Fruit fly (Drosophila melanogaster) whole organism: ENCODE measurements around the gene CG10681.

Experiments
- CG8478 ChIP-seq: fragments of >200 bp; optimal IDR thresholded peaks from 2 replicates; lab custom pipeline; 2018; ENCODE audit warnings: inconsistent platforms
- Dll ChIP-seq: fragments of >200 bp; optimal IDR thresholded peaks from 2 replicates; lab custom pipeline; 2017
- EcR ChIP-seq, 2 experiments: fragments of >200 bp; optimal IDR thresholded peaks; 2 replicates each; lab custom pipeline; 2017; ENCODE audit warnings: missing biosample characterization in 2 of 2, missing genetic modification characterization in 2 of 2, missing genetic modification reagents in 2 of 2
- pan ChIP-seq: fragments of >200 bp; optimal IDR thresholded peaks from 2 replicates; lab custom pipeline; 2017
- psq ChIP-seq: fragments of >200 bp; optimal IDR thresholded peaks from 2 replicates; lab custom pipeline; 2017
- usp ChIP-seq: fragments of >200 bp; optimal IDR thresholded peaks from 2 replicates; lab custom pipeline; 2017; ENCODE audit warnings: missing biosample characterization, missing genetic modification characterization, mixed read lengths

Gene CG10681

DNA sequence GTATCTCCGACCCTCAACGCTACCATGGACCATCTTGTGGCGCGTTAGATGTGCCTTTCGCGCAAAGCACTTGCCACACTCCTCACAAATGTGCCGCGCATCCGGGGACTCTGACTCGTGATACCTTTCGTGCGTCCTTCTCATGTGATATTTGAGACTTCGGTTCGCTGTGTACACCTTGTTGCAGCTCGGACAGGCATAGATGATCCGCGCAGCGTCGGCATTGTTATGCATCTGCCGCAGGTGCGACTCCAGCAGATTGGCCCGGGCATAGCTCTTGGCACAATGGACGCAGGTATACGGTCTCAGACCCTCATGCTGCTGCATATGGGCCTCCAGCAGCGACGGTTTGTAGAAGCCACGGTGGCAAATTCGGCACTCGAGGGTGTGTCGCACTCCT lies 4.7 kb downstream of the CG10681 start:
- no peak for TF ChIP-seq Dll (lab: Kevin White, UChicago)

DNA sequence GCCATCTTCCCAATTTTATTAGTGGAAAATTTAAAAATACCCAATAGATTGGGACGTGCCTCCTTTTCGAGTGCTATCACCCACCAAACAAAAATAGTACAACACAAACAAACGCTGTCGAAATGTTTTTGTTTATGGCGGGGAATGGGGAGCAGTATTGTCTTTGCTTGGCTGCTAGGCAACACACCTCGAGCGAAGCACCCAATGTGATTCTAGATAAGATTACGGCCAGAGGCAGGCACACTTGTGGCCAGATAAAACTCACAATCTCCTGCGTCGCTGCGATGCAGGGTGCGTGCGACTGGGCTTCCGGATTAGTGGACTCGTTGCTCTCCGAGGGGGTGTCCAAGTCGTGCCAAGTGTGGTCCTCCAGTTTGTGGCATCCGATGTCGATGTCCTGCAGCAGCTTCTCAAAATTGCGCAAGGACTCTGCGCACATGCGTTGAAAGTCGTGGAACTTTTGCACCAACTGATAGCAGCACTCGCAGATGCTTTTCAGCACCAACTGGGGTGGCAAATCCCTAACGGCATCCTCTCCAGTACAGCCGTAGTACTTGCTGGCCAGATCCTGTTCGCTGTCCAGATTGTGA lies 5.7 kb downstream of the CG10681 start:
- no peak for TF ChIP-seq CG8478 (lab: Kevin White, UChicago)
- TF ChIP-seq EcR (GFP tag; optimal IDR thresholded peaks at IDR 0.05; lab: Kevin White, UChicago), result no peak
- TF ChIP-seq pan (lab: Kevin White, UChicago), result no peak
- TF ChIP-seq psq (lab: Kevin White, UChicago), result no peak
- no peak for TF ChIP-seq Dll (lab: Kevin White, UChicago)
- no peak for TF ChIP-seq usp (GFP tag; lab: Kevin White, UChicago)

DNA sequence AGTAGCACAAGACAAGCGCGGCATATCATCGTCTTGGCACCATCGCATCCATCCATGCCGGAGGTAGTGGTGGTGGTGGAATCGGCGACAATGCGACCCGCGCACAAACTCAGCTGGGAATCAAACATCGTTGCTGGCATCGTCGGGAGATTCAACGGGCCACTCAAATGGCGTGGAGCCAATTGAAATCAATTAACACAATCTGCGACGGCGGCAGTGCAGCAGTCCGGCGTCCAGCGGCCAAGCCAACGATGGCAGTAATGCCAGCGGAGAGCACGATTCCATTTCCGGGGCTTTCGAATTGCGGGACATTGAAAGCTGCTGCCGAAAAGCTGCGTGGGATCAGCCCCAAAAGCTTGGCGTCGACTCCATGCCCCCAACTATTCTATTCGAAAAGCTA lies 6.3 kb downstream of the CG10681 start, which contains the start of gene CG10654:
CG10654 (minus strand) TSS at position 270 of the 400 bp plus-strand sequence.
- TF ChIP-seq usp (GFP tag; lab: Kevin White, UChicago), result no peak
- no peak for TF ChIP-seq Dll (lab: Kevin White, UChicago)
- TF ChIP-seq psq (lab: Kevin White, UChicago), result no peak
- no peak for TF ChIP-seq CG8478 (lab: Kevin White, UChicago)
- no peak for TF ChIP-seq pan (lab: Kevin White, UChicago)
- no peak for TF ChIP-seq EcR (GFP tag; optimal IDR thresholded peaks at IDR 0.05; lab: Kevin White, UChicago)

DNA sequence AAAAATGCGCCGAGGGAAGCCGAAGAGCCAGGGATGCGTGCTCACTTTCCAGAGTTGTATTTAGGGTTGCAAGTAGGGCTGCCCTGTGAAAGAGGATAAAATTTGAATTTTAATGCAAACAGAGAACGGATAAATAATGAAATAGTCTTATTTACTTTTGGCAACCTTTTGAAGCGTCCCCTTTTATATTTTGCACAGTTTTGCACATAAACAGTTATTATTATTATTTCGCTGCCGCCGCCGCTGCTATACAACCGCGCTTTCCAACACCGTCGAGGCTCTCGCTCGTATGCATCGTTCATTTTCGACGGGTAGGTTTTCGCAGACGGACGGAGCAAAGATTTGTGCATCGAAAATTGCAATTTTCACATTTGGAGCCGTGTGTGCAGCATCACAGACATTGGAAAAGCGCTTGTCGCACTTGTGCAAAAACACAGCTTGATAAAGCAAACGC lies 13.5 kb downstream of the CG10681 start, which contains the start of the genes sti and tral:
sti (minus strand) TSS at position 54 of the 454 bp plus-strand sequence.
tral (plus strand) TSS at position 298 of the 454 bp plus-strand sequence.
- TF ChIP-seq EcR (GFP tag; optimal IDR thresholded peaks at IDR 0.05; lab: Kevin White, UChicago), result no peak
- no peak for TF ChIP-seq pan (lab: Kevin White, UChicago)
- TF ChIP-seq psq (lab: Kevin White, UChicago), result no peak
- TF ChIP-seq usp (GFP tag; lab: Kevin White, UChicago), result no peak
- TF ChIP-seq CG8478 (lab: Kevin White, UChicago), result no peak
- TF ChIP-seq Dll (lab: Kevin White, UChicago), result no peak

DNA sequence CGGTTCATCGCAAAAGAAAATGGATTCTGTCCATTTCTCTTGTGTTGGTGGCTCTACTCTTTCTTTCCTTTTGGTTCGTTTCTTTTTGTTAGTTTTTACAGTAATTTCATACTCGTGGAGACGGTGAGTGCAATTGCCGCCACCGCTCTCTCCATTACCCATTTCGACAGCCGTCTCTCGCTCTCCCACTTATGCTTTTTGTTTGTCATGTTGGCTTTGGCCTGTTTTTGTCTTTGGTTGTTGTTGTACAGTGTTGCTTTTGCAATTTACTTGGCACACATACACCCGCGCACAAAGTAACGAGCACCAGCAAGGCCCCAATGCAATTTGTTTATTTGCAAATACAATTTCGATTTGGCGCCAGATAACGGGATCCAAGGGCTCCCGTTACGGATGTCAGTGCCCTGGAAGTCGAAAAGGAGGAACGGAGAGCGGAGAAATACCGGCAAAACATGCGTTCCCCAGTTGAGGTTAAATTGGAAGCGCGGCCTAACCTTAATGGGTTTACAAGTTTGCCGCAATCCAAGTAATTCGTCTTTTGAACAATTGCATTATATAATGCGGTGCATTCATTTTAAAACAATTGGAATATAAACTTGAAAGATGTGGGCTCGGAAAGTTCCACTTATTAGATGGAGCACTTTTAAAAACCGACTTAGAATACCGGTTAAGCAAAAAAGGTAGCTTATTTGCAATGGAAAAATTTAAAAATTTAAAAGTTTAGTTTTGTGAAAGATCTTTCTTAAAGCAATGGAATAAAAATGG lies 14.6 kb downstream of the CG10681 start:
- TF ChIP-seq pan (lab: Kevin White, UChicago) (no peak), CG8478 (lab: Kevin White, UChicago) (no peak), Dll (lab: Kevin White, UChicago) (peak; percentile 43)

DNA sequence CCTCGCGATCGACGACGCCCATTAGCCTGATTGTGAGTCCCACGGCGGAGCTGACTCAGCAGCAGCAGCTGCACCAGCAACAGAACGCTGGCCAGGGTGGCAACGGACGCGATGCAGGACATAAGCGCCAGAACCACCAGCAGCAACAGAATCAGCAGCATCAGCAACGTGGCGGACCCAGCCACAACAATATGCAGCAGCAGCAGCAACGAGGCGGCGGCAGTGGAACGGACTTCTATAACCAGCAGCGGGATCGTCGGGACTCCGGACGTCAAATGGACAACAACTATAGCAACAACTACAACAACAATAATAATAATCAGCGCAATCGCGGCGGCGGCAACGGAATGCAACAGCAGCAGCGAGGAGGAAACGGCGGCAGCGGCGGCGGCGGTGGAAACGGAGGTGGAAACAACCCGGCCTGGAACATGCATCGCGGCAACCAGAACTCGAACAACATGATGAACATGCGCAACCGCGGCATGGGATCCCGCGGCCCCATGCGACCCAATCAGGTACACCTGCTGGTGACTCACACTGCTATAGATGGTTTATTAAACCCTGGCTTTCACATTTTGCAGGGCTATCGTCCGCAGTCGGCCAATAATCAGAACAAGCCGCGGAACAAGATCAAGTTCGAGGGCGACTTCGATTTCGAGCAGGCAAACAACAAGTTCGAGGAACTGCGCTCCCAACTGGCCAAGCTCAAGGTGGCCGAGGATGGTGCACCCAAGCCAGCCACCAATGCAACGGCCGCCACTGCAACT lies 16.3 kb downstream of the CG10681 start:
- TF ChIP-seq EcR (GFP tag; optimal IDR thresholded peaks at IDR 0.05; lab: Kevin White, UChicago) (no peak), psq (lab: Kevin White, UChicago) (no peak), CG8478 (lab: Kevin White, UChicago) (no peak), pan (lab: Kevin White, UChicago) (no peak), usp (GFP tag; lab: Kevin White, UChicago) (no peak), Dll (lab: Kevin White, UChicago) (no peak)

DNA sequence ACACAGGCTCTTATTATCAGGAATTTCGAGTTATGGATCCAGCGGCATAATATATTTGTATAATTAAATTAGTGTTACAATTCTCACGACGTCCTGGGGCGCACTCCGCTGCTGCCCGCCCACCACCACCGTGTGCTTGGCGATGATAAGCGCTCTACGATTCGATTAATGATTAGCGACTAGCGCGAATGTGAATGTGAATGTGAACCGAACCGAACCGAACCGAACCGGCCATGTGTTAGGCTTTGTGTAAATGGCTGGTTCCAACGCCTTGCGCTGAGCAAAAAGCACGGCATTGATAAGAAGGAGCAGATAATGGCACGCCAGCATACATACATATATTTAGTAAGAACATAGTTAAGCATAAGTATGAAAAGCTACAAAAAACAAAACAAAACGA lies 18.0 kb downstream of the CG10681 start:
- TF ChIP-seq EcR (GFP tag; optimal IDR thresholded peaks at IDR 0.05; lab: Kevin White, UChicago) (no peak), psq (lab: Kevin White, UChicago) (no peak), usp (GFP tag; lab: Kevin White, UChicago) (no peak), Dll (lab: Kevin White, UChicago) (no peak), CG8478 (lab: Kevin White, UChicago) (no peak), pan (lab: Kevin White, UChicago) (no peak)

DNA sequence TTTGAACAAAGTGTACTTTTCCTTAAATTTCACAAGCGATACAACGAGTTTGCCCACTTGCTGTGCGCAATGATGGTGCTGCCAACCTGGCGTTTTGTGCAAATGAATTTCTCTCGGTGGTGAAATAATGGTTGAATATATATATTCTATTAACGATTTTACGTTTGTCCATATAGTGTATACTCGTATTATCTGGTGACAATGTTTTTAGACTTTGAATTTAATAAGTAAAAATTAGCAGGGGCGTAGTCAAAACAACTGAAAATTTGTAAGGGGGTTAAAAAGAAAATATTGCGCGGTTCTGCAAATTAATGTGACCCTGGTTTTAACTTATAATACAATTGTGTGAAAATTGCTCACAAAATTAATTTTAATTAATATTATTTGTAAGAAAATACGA lies 22.6 kb downstream of the CG10681 start, which contains the start of the genes ver and Gcn5:
ver (plus strand) TSS at position 47 of the 400 bp plus-strand sequence.
Gcn5 (minus strand) TSS at position 74 of the 400 bp plus-strand sequence.
- TF ChIP-seq psq (lab: Kevin White, UChicago) (no peak), usp (GFP tag; lab: Kevin White, UChicago) (no peak), pan (lab: Kevin White, UChicago) (no peak), EcR (GFP tag; optimal IDR thresholded peaks at IDR 0.05; lab: Kevin White, UChicago) (no peak), Dll (lab: Kevin White, UChicago) (no peak)

DNA sequence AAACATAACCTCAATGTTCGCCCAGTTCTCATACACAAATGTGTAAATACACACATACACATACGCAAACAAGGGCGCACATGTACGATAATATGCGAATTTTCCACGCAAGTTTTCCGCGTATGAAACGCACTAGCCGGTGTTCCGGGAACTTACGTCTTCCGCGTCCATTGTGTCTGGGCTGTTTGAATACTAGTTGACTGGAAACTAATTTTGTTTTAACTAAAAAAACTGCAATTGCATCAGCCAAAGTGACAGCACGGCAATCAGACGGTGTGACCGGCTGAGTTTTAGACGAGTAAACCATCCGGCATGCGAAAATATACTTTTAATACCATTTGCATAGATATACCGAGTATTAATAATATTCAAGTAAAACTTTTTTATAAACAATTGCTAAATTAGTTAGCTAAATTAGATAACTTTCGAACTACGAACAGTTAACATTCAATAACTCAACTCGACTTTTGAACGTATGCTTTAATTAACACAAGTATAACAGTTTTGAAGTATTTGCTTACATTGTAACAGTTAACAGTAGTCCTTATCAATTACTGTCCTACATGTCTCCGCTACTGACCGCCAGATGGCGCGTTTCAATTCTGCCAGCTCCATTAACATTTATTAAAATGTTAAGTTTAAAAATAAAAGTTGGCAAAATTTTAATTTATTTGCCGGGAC lies 25.3 kb downstream of the CG10681 start, which contains the start of gene eIF2beta:
eIF2beta (minus strand) TSS at position 299 of the 681 bp plus-strand sequence.
- no peak for TF ChIP-seq EcR (GFP tag; optimal IDR thresholded peaks at IDR 0.05; lab: Kevin White, UChicago)
- no peak for TF ChIP-seq Dll (lab: Kevin White, UChicago)
- TF ChIP-seq pan (lab: Kevin White, UChicago), result no peak
- TF ChIP-seq usp (GFP tag; lab: Kevin White, UChicago), result no peak
- TF ChIP-seq CG8478 (lab: Kevin White, UChicago), result no peak
- no peak for TF ChIP-seq psq (lab: Kevin White, UChicago)

DNA sequence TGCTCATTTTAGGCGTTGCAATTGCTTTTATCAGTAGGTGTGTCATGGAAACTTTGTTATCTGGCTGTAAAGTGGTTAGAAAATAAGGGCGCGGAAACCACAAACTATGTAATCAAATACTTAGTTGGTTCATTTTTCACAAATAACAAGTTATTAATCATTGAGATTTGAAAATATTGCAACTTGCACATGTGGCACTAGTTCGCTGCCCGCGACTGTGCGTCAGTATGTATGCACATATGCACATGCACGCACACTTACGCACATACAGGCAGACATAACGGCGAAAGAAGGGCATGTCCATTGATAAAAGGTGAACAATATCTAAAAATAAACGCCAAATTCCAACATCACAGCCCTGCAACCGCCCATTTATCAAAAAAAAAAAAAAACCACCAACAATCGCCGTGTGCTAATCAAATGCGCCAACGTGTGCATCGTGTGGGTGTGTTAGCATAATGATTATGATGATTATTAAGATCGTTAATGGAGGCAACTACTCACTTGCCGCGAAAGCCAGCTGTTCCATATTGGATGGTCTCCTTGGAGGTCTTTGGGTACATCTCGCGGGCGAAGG lies 28.2 kb downstream of the CG10681 start:
- TF ChIP-seq psq (lab: Kevin White, UChicago), result no peak
